Worm (Caenorhabditis elegans) whole organism, late embryonic: ENCODE measurements around the gene F40G9.18.

Experiments
- C38D4.7 ChIP-seq: fragments of 200-800 bp; sonication (Bioruptor generic); optimal IDR thresholded peaks from 2 replicates; lab custom pipeline; 2018; ENCODE audit warnings: mild to moderate bottlenecking, missing genetic modification characterization, moderate library complexity, missing compliant biosample characterization
- K02D7.2 ChIP-seq: sonication (generic microtip); optimal IDR thresholded peaks from 2 replicates; lab custom pipeline; 2017; ENCODE audit warnings: mild to moderate bottlenecking, missing genetic modification characterization, missing compliant biosample characterization
- ahr-1 ChIP-seq: sonication (generic microtip); optimal IDR thresholded peaks from 2 replicates; lab custom pipeline; 2016; ENCODE audit warnings: missing genetic modification characterization, missing compliant biosample characterization
- ceh-18 ChIP-seq: sonication (generic microtip); optimal IDR thresholded peaks from 2 replicates; lab custom pipeline; 2016; ENCODE audit warnings: missing genetic modification characterization, missing compliant biosample characterization
- ceh-22 ChIP-seq: sonication (generic microtip); optimal IDR thresholded peaks from 2 replicates; lab custom pipeline; 2017; ENCODE audit warnings: missing biosample characterization, missing genetic modification characterization
- ceh-24 ChIP-seq: sonication (generic microtip); optimal IDR thresholded peaks from 2 replicates; lab custom pipeline; 2016; ENCODE audit warnings: mild to moderate bottlenecking, missing genetic modification characterization, missing compliant biosample characterization
- ceh-30 ChIP-seq: fragments of 150-350 bp; optimal IDR thresholded peaks from 2 replicates; lab custom pipeline; 2014; ENCODE audit warnings: missing biosample characterization, missing genetic modification characterization
- ceh-6 ChIP-seq: fragments of 200-800 bp; sonication (Bioruptor generic); optimal IDR thresholded peaks from 2 replicates; lab custom pipeline; 2018; ENCODE audit warnings: mild to moderate bottlenecking, missing genetic modification characterization, missing compliant biosample characterization
- ceh-9 ChIP-seq: sonication (generic microtip); optimal IDR thresholded peaks from 2 replicates; lab custom pipeline; 2016; ENCODE audit warnings: mild to moderate bottlenecking, missing genetic modification characterization, inconsistent platforms, missing compliant biosample characterization
- che-1 ChIP-seq: sonication (generic microtip); optimal IDR thresholded peaks from 2 replicates; lab custom pipeline; 2016; ENCODE audit warnings: mild to moderate bottlenecking, missing genetic modification characterization, missing compliant biosample characterization
- dmd-4 ChIP-seq: sonication (generic microtip); optimal IDR thresholded peaks from 2 replicates; lab custom pipeline; 2016; ENCODE audit warnings: borderline replicate concordance, missing genetic modification characterization, missing compliant biosample characterization
- dve-1 ChIP-seq: sonication (generic microtip); optimal IDR thresholded peaks from 2 replicates; lab custom pipeline; 2017; ENCODE audit warnings: antibody characterized with exemption, mild to moderate bottlenecking, missing genetic modification characterization, missing compliant biosample characterization
- elt-4 ChIP-seq: sonication (generic microtip); optimal IDR thresholded peaks from 2 replicates; lab custom pipeline; 2016; ENCODE audit warnings: missing genetic modification characterization, missing compliant biosample characterization
- ets-4 ChIP-seq: sonication (generic microtip); optimal IDR thresholded peaks from 2 replicates; lab custom pipeline; 2016; ENCODE audit warnings: missing genetic modification characterization, missing compliant biosample characterization
- eyg-1 ChIP-seq: sonication (generic microtip); optimal IDR thresholded peaks from 2 replicates; lab custom pipeline; 2016; ENCODE audit warnings: missing genotype, missing genetic modification characterization, missing compliant biosample characterization
- fax-1 ChIP-seq: sonication (generic microtip); optimal IDR thresholded peaks from 2 replicates; lab custom pipeline; 2016; ENCODE audit warnings: missing genotype, missing genetic modification characterization, missing compliant biosample characterization
- fkh-10 ChIP-seq: fragments of 150-350 bp; optimal IDR thresholded peaks from 2 replicates; lab custom pipeline; 2014; ENCODE audit warnings: missing biosample characterization, missing genetic modification reagents, missing genetic modification characterization
- fkh-6 ChIP-seq: sonication (generic microtip); optimal IDR thresholded peaks from 2 replicates; lab custom pipeline; 2016; ENCODE audit warnings: missing genetic modification characterization, missing compliant biosample characterization
- gmeb-2 ChIP-seq: sonication (generic microtip); optimal IDR thresholded peaks from 2 replicates; lab custom pipeline; 2016; ENCODE audit warnings: missing genetic modification characterization, inconsistent platforms, missing compliant biosample characterization
- hlh-6 ChIP-seq: sonication (generic microtip); optimal IDR thresholded peaks from 2 replicates; lab custom pipeline; 2016; ENCODE audit warnings: missing genotype, missing genetic modification characterization, missing compliant biosample characterization
- hlh-8 ChIP-seq: sonication (generic microtip); optimal IDR thresholded peaks from 2 replicates; lab custom pipeline; 2016; ENCODE audit warnings: missing genotype, missing genetic modification characterization, missing compliant biosample characterization
- madf-2 ChIP-seq: sonication (generic microtip); optimal IDR thresholded peaks from 2 replicates; lab custom pipeline; 2017; ENCODE audit warnings: missing genetic modification characterization, missing compliant biosample characterization
- nhr-11 ChIP-seq: fragments of 150-350 bp; optimal IDR thresholded peaks from 2 replicates; lab custom pipeline; 2014; ENCODE audit warnings: missing biosample characterization, missing genetic modification characterization
- pat-9 ChIP-seq: fragments of 200-800 bp; sonication (Bioruptor generic); optimal IDR thresholded peaks from 2 replicates; lab custom pipeline; 2018; ENCODE audit warnings: mild to moderate bottlenecking, missing genetic modification characterization, moderate library complexity, missing compliant biosample characterization
- pros-1 ChIP-seq: fragments of 150-350 bp; optimal IDR thresholded peaks from 2 replicates; lab custom pipeline; 2014; ENCODE audit warnings: missing biosample characterization, missing genetic modification reagents, missing genetic modification characterization
- rnt-1 ChIP-seq: sonication (generic microtip); optimal IDR thresholded peaks from 2 replicates; lab custom pipeline; 2016; ENCODE audit warnings: missing genetic modification characterization, missing compliant biosample characterization
- sox-4 ChIP-seq: sonication (generic microtip); optimal IDR thresholded peaks from 2 replicates; lab custom pipeline; 2017; ENCODE audit warnings: mild to moderate bottlenecking, missing genetic modification characterization, inconsistent platforms, missing compliant biosample characterization
- syd-9 ChIP-seq: sonication (generic microtip); optimal IDR thresholded peaks from 2 replicates; lab custom pipeline; 2016; ENCODE audit warnings: mild to moderate bottlenecking, missing genetic modification characterization, moderate library complexity, missing compliant biosample characterization
- unc-3 ChIP-seq, 2 experiments: fragments of 200-800 bp in 1 of 2; sonication (Bioruptor generic) in 1 of 2; sonication (generic microtip) in 1 of 2; conservative IDR thresholded peaks in 1 of 2; optimal IDR thresholded peaks in 1 of 2; 2 replicates each; pipeline versions ENCODE4 v1.3.6 to Lab custom; 2016 to 2022; ENCODE audit warnings: missing compliant biosample characterization in 2 of 2, missing genetic modification characterization in 2 of 2, missing genetic modification reagents in 1 of 2
- unc-42 ChIP-seq: sonication (generic microtip); optimal IDR thresholded peaks from 2 replicates; lab custom pipeline; 2016; ENCODE audit warnings: missing genotype, missing genetic modification characterization, missing compliant biosample characterization
- zip-5 ChIP-seq: sonication (generic microtip); optimal IDR thresholded peaks from 2 replicates; lab custom pipeline; 2016; ENCODE audit warnings: missing genetic modification characterization, missing compliant biosample characterization

The F40G9.18 gene

DNA sequence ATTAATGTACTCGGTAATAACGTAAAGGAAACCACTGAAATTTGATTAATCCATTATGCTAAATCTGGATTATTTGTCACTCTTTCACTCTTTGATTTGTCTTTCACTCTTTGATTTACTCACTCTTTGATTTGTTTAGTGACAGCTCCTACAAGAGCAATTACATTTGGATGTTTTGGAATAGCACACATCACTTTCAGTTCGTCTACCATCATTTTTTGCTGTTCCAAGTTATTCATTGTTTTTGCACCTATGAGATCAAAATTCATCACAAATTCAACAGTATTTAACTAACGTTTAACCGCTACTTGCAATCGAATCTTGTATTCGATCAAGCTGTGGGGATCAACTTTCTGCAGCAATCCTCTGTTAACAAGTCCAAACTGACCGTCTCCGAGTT, 20.2 kb downstream of the F40G9.18 start:
- TF ChIP-seq rnt-1 (tag; lab: Kevin White, UChicago) = no peak

DNA sequence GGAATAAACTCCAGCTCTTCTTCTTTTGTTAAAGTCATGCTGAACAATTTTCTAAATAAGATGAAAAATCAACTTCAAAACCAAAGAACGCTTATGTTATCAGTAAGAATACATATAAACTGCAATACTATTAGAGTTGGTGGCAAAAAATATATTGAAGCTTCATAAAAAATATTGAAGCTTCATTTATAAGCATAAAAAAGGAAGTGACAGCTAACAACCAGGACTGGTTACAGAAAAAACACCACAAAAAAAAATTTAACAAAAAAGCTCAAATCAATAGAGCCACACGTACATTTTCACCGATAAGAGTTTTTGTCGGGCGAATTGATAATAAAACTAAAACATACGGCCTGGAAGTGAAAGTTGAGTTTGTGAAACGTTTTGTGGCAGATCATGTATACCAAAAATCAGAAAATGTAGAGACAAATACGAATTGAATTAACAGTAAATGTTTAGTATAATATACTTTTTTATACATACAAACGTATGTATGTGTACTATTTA, 21.8 kb downstream of the F40G9.18 start, which contains the start of gene sqst-5:
sqst-5 (minus strand) TSS at position 51 of the 507 bp plus-strand sequence.
- TF ChIP-seq gmeb-2 = no peak
- no peak for TF ChIP-seq pros-1 (tag; lab: Kevin White, UChicago)
- TF ChIP-seq elt-4 (tag; lab: Kevin White, UChicago) = no peak
- no peak for TF ChIP-seq sox-4 (tag; lab: Kevin White, UChicago)
- no peak for TF ChIP-seq C38D4.7 (GFP tag; lab: Kevin White, UChicago)
- TF ChIP-seq ceh-24 (tag; lab: Kevin White, UChicago) = no peak
- TF ChIP-seq unc-3 (GFP tag; conservative IDR thresholded peaks at IDR 0.05; lab: Robert Waterston, UW) = no peak
- no peak for TF ChIP-seq unc-3 (tag; optimal IDR thresholded peaks at IDR 0.05; lab: Kevin White, UChicago)
- TF ChIP-seq madf-2 (tag; lab: Kevin White, UChicago) = no peak
- no peak for TF ChIP-seq ceh-9 (tag; lab: Kevin White, UChicago)
- no peak for TF ChIP-seq nhr-11 (tag; lab: Kevin White, UChicago)
- no peak for TF ChIP-seq che-1 (tag; lab: Kevin White, UChicago)
- no peak for TF ChIP-seq dmd-4 (tag; lab: Kevin White, UChicago)
- no peak for TF ChIP-seq ceh-6 (GFP tag; lab: Kevin White, UChicago)
- no peak for TF ChIP-seq fkh-10 (GFP tag; lab: Kevin White, UChicago)
- TF ChIP-seq fkh-6 (tag; lab: Kevin White, UChicago) = no peak
- TF ChIP-seq ceh-30 (tag; lab: Kevin White, UChicago) = no peak
- TF ChIP-seq ahr-1 = no peak
- no peak for TF ChIP-seq ceh-22 (tag; lab: Kevin White, UChicago)
- TF ChIP-seq zip-5 (tag; lab: Kevin White, UChicago) = no peak
- TF ChIP-seq fax-1 (tag; lab: Kevin White, UChicago) = no peak

DNA sequence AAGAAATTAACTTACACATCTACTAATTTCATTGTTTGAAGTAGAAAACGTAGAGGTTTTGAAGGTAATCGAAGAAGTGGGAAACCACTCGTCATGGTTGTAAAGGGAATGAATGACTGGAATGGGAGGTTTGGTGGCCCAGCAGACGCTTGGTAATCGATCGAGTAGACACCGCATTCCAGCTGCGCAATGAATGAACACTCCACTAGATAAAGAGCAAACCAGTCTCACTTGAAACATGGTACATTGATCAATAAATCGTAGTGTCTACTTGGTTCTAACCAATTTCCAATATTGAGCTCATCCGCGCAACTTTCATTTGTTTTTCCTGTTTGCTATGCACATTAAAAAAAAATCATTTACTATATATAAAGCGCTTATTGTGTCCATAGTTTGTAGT, 23.0 kb downstream of the F40G9.18 start, which contains the start of gene fbxb-84:
fbxb-84 (minus strand) TSS at position 101 of the 400 bp plus-strand sequence.
- TF ChIP-seq hlh-8 (tag; lab: Kevin White, UChicago) (no peak), ceh-18 (tag; lab: Kevin White, UChicago) (no peak), gmeb-2 (no peak), ahr-1 (no peak), syd-9 (tag; lab: Kevin White, UChicago) (no peak), sox-4 (tag; lab: Kevin White, UChicago) (no peak), ets-4 (tag; lab: Kevin White, UChicago) (no peak)
- TF ChIP-seq, all 69 proteins: peak for 0

DNA sequence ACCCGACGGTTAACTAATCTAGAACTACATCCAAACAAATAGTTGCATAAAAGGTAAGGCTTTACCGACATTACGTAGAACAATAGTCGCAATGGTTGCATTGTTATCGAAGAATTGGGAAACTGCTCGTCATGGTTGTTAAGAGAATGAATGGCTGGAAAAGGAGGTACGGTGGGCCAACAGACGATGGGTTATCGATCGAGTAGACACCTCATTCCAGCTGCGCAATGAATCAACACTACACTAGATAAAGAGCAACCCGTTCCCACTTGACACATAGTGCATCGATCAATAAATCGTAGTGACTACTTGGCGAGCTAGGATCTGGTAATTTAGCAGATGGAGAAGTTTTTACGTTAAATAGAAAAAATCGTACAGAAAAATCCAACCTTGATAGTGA, 24.3 kb downstream of the F40G9.18 start, which contains the start of the genes T17A3.12 and fbxb-83:
T17A3.12 (minus strand) TSS at position 101 of the 400 bp plus-strand sequence.
fbxb-83 (minus strand) TSS at position 134 of the 400 bp plus-strand sequence.
- TF ChIP-seq K02D7.2 (tag; lab: Kevin White, UChicago) = no peak
- TF ChIP-seq dmd-4 (tag; lab: Kevin White, UChicago) = no peak
- TF ChIP-seq ceh-24 (tag; lab: Kevin White, UChicago) = no peak
- TF ChIP-seq hlh-6 (tag; lab: Kevin White, UChicago) = no peak
- no peak for TF ChIP-seq pat-9 (tag; lab: Kevin White, UChicago)
- TF ChIP-seq dve-1 = no peak
- no peak for TF ChIP-seq fkh-10 (GFP tag; lab: Kevin White, UChicago)

DNA sequence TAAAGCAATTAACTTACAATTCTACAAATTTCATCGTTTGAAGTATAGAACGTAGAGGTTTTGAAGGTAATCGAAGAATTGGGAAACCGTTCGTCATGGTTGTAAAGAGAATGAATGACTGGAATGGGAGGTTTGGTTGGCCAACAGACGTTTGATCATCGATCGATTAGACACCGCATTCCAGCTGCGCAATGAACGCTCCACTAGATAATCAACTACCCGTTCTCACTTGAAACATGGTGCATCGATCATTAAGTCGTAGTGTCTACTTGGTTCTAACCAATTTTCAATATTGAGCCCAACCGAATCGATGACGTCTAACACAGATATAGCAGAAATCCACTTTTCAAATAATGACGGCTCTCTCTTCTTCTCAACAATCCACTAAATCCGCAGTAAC, 26.3 kb downstream of the F40G9.18 start, which contains the start of gene fbxb-82:
fbxb-82 (minus strand) TSS at position 101 of the 400 bp plus-strand sequence.
- TF ChIP-seq eyg-1 (tag; lab: Kevin White, UChicago) (no peak), unc-42 (no peak)
